Fruit fly (Drosophila melanogaster): ENCODE results near the gene hb.

Gene hb

dm6 chr3R:8670529-8671491 lies 26.8 kb downstream of the hb start, which contains the start of gene p (continued):
- TF ChIP-seq ap (GFP tag; IDR thresholded peaks at IDR 0.05) (no peak), bcd (GFP tag; optimal IDR thresholded peaks at IDR 0.05) (peak; percentile 32), Ssrp (tag; optimal IDR thresholded peaks at IDR 0.05) (no peak), CG15073 (GFP tag; optimal IDR thresholded peaks at IDR 0.05) (no peak), CG13296 (GFP tag; optimal IDR thresholded peaks at IDR 0.05) (no peak), zfh1 (GFP tag; IDR thresholded peaks at IDR 0.05) (no peak), Adf1 (GFP tag; IDR thresholded peaks at IDR 0.05) (no peak), CG4617 (GFP tag; optimal IDR thresholded peaks at IDR 0.05; ENCODE audit: borderline replicate concordance) (no peak), h (optimal IDR thresholded peaks at IDR 0.05) (no peak), CG12942 (GFP tag; optimal IDR thresholded peaks at IDR 0.05) (peak; percentile 23), br (optimal IDR thresholded peaks at IDR 0.05) (no peak), gro (GFP tag; optimal IDR thresholded peaks at IDR 0.05) (no peak), gem (tag; optimal IDR thresholded peaks at IDR 0.05) (peak; percentile 61), kni (GFP tag; optimal IDR thresholded peaks at IDR 0.05) (peak; percentile 63), CG4820 (GFP tag; optimal IDR thresholded peaks at IDR 0.05) (no peak), so (GFP tag; IDR thresholded peaks at IDR 0.05) (no peak; the same call in 2 of the 3 replicates), CG17385 (GFP tag; optimal IDR thresholded peaks at IDR 0.05) (peak; percentile 36), CG18011 (GFP tag; optimal IDR thresholded peaks at IDR 0.05) (no peak), CG11456 (GFP tag; IDR thresholded peaks at IDR 0.05) (0 out of 3 replicates have a peak, but pooled peaks have one; percentile 61), fd102C (GFP tag; optimal IDR thresholded peaks at IDR 0.05) (no peak), HLHmδ (GFP tag; optimal IDR thresholded peaks at IDR 0.05) (no peak), Abd-B (GFP tag; optimal IDR thresholded peaks at IDR 0.05) (no peak), CG9215 (GFP tag; IDR thresholded peaks at IDR 0.05) (no peak), sr (GFP tag; IDR thresholded peaks at IDR 0.05) (no peak), gsb-n (tag; optimal IDR thresholded peaks at IDR 0.05) (no peak), Antp (GFP tag; optimal IDR thresholded peaks at IDR 0.05) (peak; percentile 19), stwl (tag; optimal IDR thresholded peaks at IDR 0.05) (peak; percentile 50), CG17328 (GFP tag; IDR thresholded peaks at IDR 0.05) (0 out of 2 replicates have a peak, but pooled peaks have one; percentile 22), CG6791 (GFP tag; IDR thresholded peaks at IDR 0.05; ENCODE audit: partially characterized antibody) (no peak), CG34224 (GFP tag; IDR thresholded peaks at IDR 0.05; ENCODE audit: partially characterized antibody) (no peak), Atf6 (GFP tag; IDR thresholded peaks at IDR 0.05) (0 out of 2 replicates have a peak, but pooled peaks have one; percentile 28), psq (GFP tag; optimal IDR thresholded peaks at IDR 0.05) (no peak), CG13775 (GFP tag; optimal IDR thresholded peaks at IDR 0.05) (no peak), sim (GFP tag; IDR thresholded peaks at IDR 0.05) (peak; percentile 48; the same call in 1 of the 2 replicates), CG9797 (GFP tag; optimal IDR thresholded peaks at IDR 0.05) (no peak), crc (GFP tag; optimal IDR thresholded peaks at IDR 0.05) (peak; percentile 7), dm (GFP tag; optimal IDR thresholded peaks at IDR 0.05) (no peak), CG17829 (tag; optimal IDR thresholded peaks at IDR 0.05) (peak; percentile 26), Mad (GFP tag; optimal IDR thresholded peaks at IDR 0.05) (no peak), Spps (tag; optimal IDR thresholded peaks at IDR 0.05) (no peak), Xbp1 (GFP tag; optimal IDR thresholded peaks at IDR 0.05) (peak; percentile 38), CG9727 (GFP tag; optimal IDR thresholded peaks at IDR 0.05) (peak; percentile 37), CG4854 (GFP tag; optimal IDR thresholded peaks at IDR 0.05) (no peak), CG4424 (GFP tag; optimal IDR thresholded peaks at IDR 0.05) (peak; percentile 34), salm (tag; optimal IDR thresholded peaks at IDR 0.05) (peak; percentile 64), C15 (GFP tag; IDR thresholded peaks at IDR 0.05) (no peak), CG5245 (GFP tag; optimal IDR thresholded peaks at IDR 0.05) (peak; percentile 40), CG6254 (GFP tag; optimal IDR thresholded peaks at IDR 0.05) (peak; percentile 26), CG14050 (GFP tag; IDR thresholded peaks at IDR 0.05) (no peak)

Data from whole organism, embryonic.